Worm (Caenorhabditis elegans) whole organism, midembryonic: ENCODE measurements around the gene nspf-1.

Experiments
- flt-1 ChIP-seq: fragments of 200-800 bp; sonication (Bioruptor generic); IDR thresholded peaks from 2 replicates; pipeline ENCODE4 v1.3.6; 2022; ENCODE audit warnings: missing genetic modification characterization, missing compliant biosample characterization
- ref-1 ChIP-seq: fragments of 200-800 bp; sonication (Bioruptor generic); conservative IDR thresholded peaks from 2 replicates; pipeline ENCODE4 v1.3.6; 2022; ENCODE audit warnings: missing genetic modification reagents, missing genetic modification characterization, missing compliant biosample characterization
- tab-1 ChIP-seq: fragments of 200-800 bp; sonication (Bioruptor generic); IDR thresholded peaks from 2 replicates; pipeline ENCODE4 v1.3.6; 2022; ENCODE audit warnings: missing genetic modification characterization, missing compliant biosample characterization
- ztf-23 ChIP-seq: fragments of 200-800 bp; sonication (Bioruptor generic); IDR thresholded peaks from 2 replicates; pipeline ENCODE4 v1.3.6; 2022; ENCODE audit warnings: missing genetic modification reagents, missing genetic modification characterization, missing compliant biosample characterization

DNA sequence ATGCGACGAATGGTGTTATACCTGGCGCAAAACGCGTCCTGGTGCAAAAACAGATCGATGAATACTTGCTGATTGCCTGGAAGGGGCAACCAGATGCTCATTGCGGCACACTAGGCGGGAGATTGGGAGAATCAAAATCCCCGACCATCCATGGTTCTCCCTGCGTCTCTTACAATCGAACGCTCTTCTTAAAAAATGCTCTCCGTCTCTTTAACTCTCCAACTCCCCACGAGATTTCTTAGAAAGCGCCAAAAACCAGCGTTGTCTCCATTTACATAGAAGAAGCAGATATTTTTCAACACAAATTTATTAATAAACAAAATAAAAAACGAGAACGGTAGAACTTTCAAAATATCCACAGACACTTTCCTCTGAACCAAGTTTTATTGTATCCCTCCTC is 6.3 kb upstream of the nspf-1 start, which contains the start of gene F34D6.1:
- TF ChIP-seq flt-1 (GFP tag; lab: Robert Waterston, UW) (no peak), ztf-23 (GFP tag; lab: Robert Waterston, UW) (no peak), tab-1 (GFP tag; lab: Robert Waterston, UW) (no peak), ref-1 (GFP tag; lab: Robert Waterston, UW) (no peak)
